Worm (Caenorhabditis elegans): Measurements from ENCODE around the gene T15H9.4.

The T15H9.4 gene

DNA sequence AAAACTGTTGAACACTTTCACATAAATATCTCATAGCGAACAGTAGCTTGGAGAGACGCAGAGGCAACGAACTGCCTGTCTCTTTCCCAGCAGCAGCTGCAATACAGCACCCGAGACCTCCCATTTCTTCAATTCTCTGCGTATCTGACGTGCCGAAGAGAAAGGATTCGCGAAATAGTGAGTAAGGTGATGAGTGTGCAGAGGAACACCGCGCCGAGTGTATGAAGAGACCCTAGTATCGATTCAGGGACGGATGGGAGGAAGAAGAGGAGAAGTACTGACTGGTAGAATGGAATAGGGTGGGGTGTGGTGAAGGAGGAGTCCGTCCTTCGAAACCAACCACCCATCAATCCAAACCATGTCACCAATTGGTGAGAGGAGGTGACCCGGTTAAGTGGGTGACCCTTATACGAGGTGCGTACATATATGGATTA lies 34.5 kb downstream of the T15H9.4 start (continued):
- no peak for TF ChIP-seq ces-1 (GFP tag; optimal IDR thresholded peaks at IDR 0.05)
- TF ChIP-seq unc-62 (GFP tag; optimal IDR thresholded peaks at IDR 0.05 in 1 of 2) = peak in 1 of 2 experiments; percentile 99
- TF ChIP-seq unc-62 (tag; optimal IDR thresholded peaks at IDR 0.05) = no peak
- peak; percentile 0 for TF ChIP-seq F37D6.2 (tag; optimal IDR thresholded peaks at IDR 0.05)
- TF ChIP-seq egl-43 (GFP tag; IDR thresholded peaks at IDR 0.05) = peak; percentile 62
- TF ChIP-seq snpc-4 (tag; optimal IDR thresholded peaks at IDR 0.05) = no peak
- TF ChIP-seq saeg-2 (GFP tag; IDR thresholded peaks at IDR 0.05) = 0 out of 2 replicates have a peak, but pooled peaks have one; percentile 44
- no peak for TF ChIP-seq ceh-62 (tag; optimal IDR thresholded peaks at IDR 0.05)
- peak; percentile 77 for TF ChIP-seq rbr-2 (tag; optimal IDR thresholded peaks at IDR 0.05)
- no peak for TF ChIP-seq madf-9 (GFP tag; conservative IDR thresholded peaks at IDR 0.05)
- peak; percentile 40 for TF ChIP-seq ama-1 (optimal IDR thresholded peaks at IDR 0.05)
- TF ChIP-seq dve-1 (tag; optimal IDR thresholded peaks at IDR 0.05; ENCODE audit: insufficient read depth) = peak; percentile 67
- TF ChIP-seq mep-1 (tag; optimal IDR thresholded peaks at IDR 0.05) = peak; percentile 86
- TF ChIP-seq pqm-1 (tag; optimal IDR thresholded peaks at IDR 0.05) = no peak
- TF ChIP-seq dpl-1 (GFP tag; optimal IDR thresholded peaks at IDR 0.05) = peak; percentile 14
- TF ChIP-seq lsy-2 (tag; optimal IDR thresholded peaks at IDR 0.05) = peak; percentile 62 to 70
- TF ChIP-seq tra-1 (GFP tag; IDR thresholded peaks at IDR 0.05) = 0 out of 2 replicates have a peak, but pooled peaks have one; percentile 27

ce11 chrII:9646928-9647838 lies 35.5 kb downstream of the T15H9.4 start, which contains the start of gene sqv-8:
Gene sqv-8 (plus strand): TSS chrII:9646978.
- TF ChIP-seq nhr-10 (tag; optimal IDR thresholded peaks at IDR 0.05) = no peak
- no peak for TF ChIP-seq ceh-20 (GFP tag; IDR thresholded peaks at IDR 0.05)
- no peak for TF ChIP-seq aly-2 (tag; optimal IDR thresholded peaks at IDR 0.05)
- TF ChIP-seq unc-39 (tag; optimal IDR thresholded peaks at IDR 0.05) = no peak
- TF ChIP-seq hlh-30 (tag; optimal IDR thresholded peaks at IDR 0.05; ENCODE audit: insufficient read depth) = peak; percentile 92
- no peak for TF ChIP-seq pha-4 (GFP tag; IDR thresholded peaks at IDR 0.05)
- TF ChIP-seq pha-4 (tag; optimal IDR thresholded peaks at IDR 0.05) = no peak
- TF ChIP-seq lin-15B (tag; optimal IDR thresholded peaks at IDR 0.05) = no peak
- no peak for TF ChIP-seq mxl-2 (GFP tag; conservative IDR thresholded peaks at IDR 0.05)
- no peak for TF ChIP-seq lin-39 (tag; optimal IDR thresholded peaks at IDR 0.05)
- TF ChIP-seq R02D3.7 (tag; optimal IDR thresholded peaks at IDR 0.05) = no peak
- TF ChIP-seq saeg-2 (GFP tag; IDR thresholded peaks at IDR 0.05) = no peak
- no peak for TF ChIP-seq T26A8.4 (GFP tag; IDR thresholded peaks at IDR 0.05)
- peak; percentile 82 for TF ChIP-seq dmd-6 (GFP tag; IDR thresholded peaks at IDR 0.05)
- TF ChIP-seq lir-3 (tag; optimal IDR thresholded peaks at IDR 0.05) = no peak
- no peak for TF ChIP-seq nhr-6 (tag; optimal IDR thresholded peaks at IDR 0.05)
- TF ChIP-seq zfp-2 (tag; optimal IDR thresholded peaks at IDR 0.05) = no peak
- no peak for TF ChIP-seq snpc-1.2 (GFP tag; IDR thresholded peaks at IDR 0.05)
- no peak for TF ChIP-seq ces-1 (GFP tag; optimal IDR thresholded peaks at IDR 0.05)
- TF ChIP-seq ceh-62 (tag; optimal IDR thresholded peaks at IDR 0.05) = no peak
- no peak for TF ChIP-seq F44E2.7 (GFP tag; IDR thresholded peaks at IDR 0.05)
- TF ChIP-seq set-16 (GFP tag; IDR thresholded peaks at IDR 0.05) = no peak
- no peak for TF ChIP-seq mep-1 (tag; optimal IDR thresholded peaks at IDR 0.05)
- TF ChIP-seq lin-38 (GFP tag; IDR thresholded peaks at IDR 0.05) = no peak
- TF ChIP-seq ceh-32 (tag; optimal IDR thresholded peaks at IDR 0.05; ENCODE audit: poor library complexity) = no peak
- no peak for TF ChIP-seq nhr-111 (GFP tag; optimal IDR thresholded peaks at IDR 0.05)
- TF ChIP-seq nhr-76 (tag; optimal IDR thresholded peaks at IDR 0.05) = no peak
- no peak for TF ChIP-seq vab-7 (GFP tag; IDR thresholded peaks at IDR 0.05)
- no peak for TF ChIP-seq madf-5 (GFP tag; IDR thresholded peaks at IDR 0.05)
- no peak for TF ChIP-seq lin-13 (GFP tag; optimal IDR thresholded peaks at IDR 0.05)
- no peak for TF ChIP-seq rbr-2 (tag; optimal IDR thresholded peaks at IDR 0.05)
- no peak for TF ChIP-seq lin-1 (GFP tag; IDR thresholded peaks at IDR 0.05)
- no peak for TF ChIP-seq nhr-237 (tag; optimal IDR thresholded peaks at IDR 0.05)
- no peak for TF ChIP-seq ztf-7 (tag; optimal IDR thresholded peaks at IDR 0.05)
- no peak for TF ChIP-seq zip-11 (GFP tag; IDR thresholded peaks at IDR 0.05)
- TF ChIP-seq nhr-48 (tag; optimal IDR thresholded peaks at IDR 0.05) = no peak
- TF ChIP-seq nhr-28 (tag; optimal IDR thresholded peaks at IDR 0.05) = peak; percentile 2

All from whole organism, L4 larva.